Worm (Caenorhabditis elegans): ENCODE data around the gene him-8.

Gene him-8

ce11 chrIV:10577600-10577999 lies 15.9 kb downstream of the him-8 start:
- TF ChIP-seq hlh-1 (tag; optimal IDR thresholded peaks at IDR 0.05) (no peak), blmp-1 (tag; optimal IDR thresholded peaks at IDR 0.05) (no peak), unc-62 (GFP tag; optimal IDR thresholded peaks at IDR 0.05) (no peak), M03D4.4 (tag; optimal IDR thresholded peaks at IDR 0.05) (no peak), ceh-83 (GFP tag; optimal IDR thresholded peaks at IDR 0.05) (no peak), bed-3 (GFP tag; optimal IDR thresholded peaks at IDR 0.05) (no peak), pha-4 (tag; optimal IDR thresholded peaks at IDR 0.05) (no peak)

ce11 chrIV:10578367-10578766 lies 16.7 kb downstream of the him-8 start, which contains the start of gene lgc-43:
lgc-43 (plus strand) TSS chrIV:10578667.
- no peak for TF ChIP-seq elt-3 (tag; optimal IDR thresholded peaks at IDR 0.05)
- peak; percentile 5 for TF ChIP-seq ces-1 (GFP tag; optimal IDR thresholded peaks at IDR 0.05)

ce11 chrIV:10584237-10584636 lies 22.5 kb downstream of the him-8 start, which contains the start of gene oac-8:
oac-8 (plus strand) TSS chrIV:10584537.
- no peak for TF ChIP-seq sptf-1 (tag; optimal IDR thresholded peaks at IDR 0.05)
- TF ChIP-seq bed-3 (GFP tag; optimal IDR thresholded peaks at IDR 0.05), result no peak
- TF ChIP-seq cnd-1 (tag; optimal IDR thresholded peaks at IDR 0.05), result no peak
- no peak for TF ChIP-seq nhr-76 (tag; optimal IDR thresholded peaks at IDR 0.05)
- no peak for TF ChIP-seq drap-1 (GFP tag; optimal IDR thresholded peaks at IDR 0.05)
- no peak for TF ChIP-seq hlh-1 (tag; optimal IDR thresholded peaks at IDR 0.05)

ce11 chrIV:10589072-10589471 lies 27.4 kb downstream of the him-8 start, which contains the start of gene C43F9.4:
C43F9.4 (minus strand) TSS chrIV:10589172.
- TF ChIP-seq ham-2 (GFP tag; optimal IDR thresholded peaks at IDR 0.05) (no peak), nhr-76 (tag; optimal IDR thresholded peaks at IDR 0.05) (no peak), mep-1 (tag; optimal IDR thresholded peaks at IDR 0.05) (no peak), sem-2 (GFP tag; optimal IDR thresholded peaks at IDR 0.05) (no peak), blmp-1 (tag; optimal IDR thresholded peaks at IDR 0.05) (no peak), elt-3 (tag; optimal IDR thresholded peaks at IDR 0.05) (no peak)

ce11 chrIV:10590649-10591048 lies 28.9 kb downstream of the him-8 start, which contains the start of the genes C43F9.5 and nkb-2:
C43F9.5 (minus strand) TSS chrIV:10590749.
nkb-2 (plus strand) TSS chrIV:10590925.
- no peak for TF ChIP-seq mep-1 (tag; optimal IDR thresholded peaks at IDR 0.05)
- no peak for TF ChIP-seq drap-1 (GFP tag; optimal IDR thresholded peaks at IDR 0.05)
- no peak for TF ChIP-seq sem-2 (GFP tag; optimal IDR thresholded peaks at IDR 0.05)
- no peak for TF ChIP-seq elt-3 (tag; optimal IDR thresholded peaks at IDR 0.05)
- TF ChIP-seq ceh-83 (GFP tag; optimal IDR thresholded peaks at IDR 0.05), result no peak
- no peak for TF ChIP-seq flh-1 (GFP tag; optimal IDR thresholded peaks at IDR 0.05)

ce11 chrIV:10593570-10593969 lies 31.9 kb downstream of the him-8 start, which contains the start of gene C43F9.7:
C43F9.7 (minus strand) TSS chrIV:10593670.
- TF ChIP-seq mls-2 (tag; optimal IDR thresholded peaks at IDR 0.05) (no peak), mab-5 (tag; optimal IDR thresholded peaks at IDR 0.05) (no peak), unc-120 (tag; optimal IDR thresholded peaks at IDR 0.05; ENCODE audit: poor library complexity, severe bottlenecking) (no peak), M03D4.4 (tag; optimal IDR thresholded peaks at IDR 0.05) (no peak), ces-1 (GFP tag; optimal IDR thresholded peaks at IDR 0.05) (no peak), nhr-2 (tag; optimal IDR thresholded peaks at IDR 0.05) (no peak), tbx-8 (GFP tag; optimal IDR thresholded peaks at IDR 0.05) (no peak), zip-8 (tag; optimal IDR thresholded peaks at IDR 0.05) (no peak)

ce11 chrIV:10596505-10596904 lies 34.8 kb downstream of the him-8 start, which contains the start of gene C43F9.11:
C43F9.11 (plus strand) TSS chrIV:10596805.
- TF ChIP-seq ztf-11 (tag; optimal IDR thresholded peaks at IDR 0.05), result no peak
- TF ChIP-seq elt-3 (tag; optimal IDR thresholded peaks at IDR 0.05), result no peak
- no peak for TF ChIP-seq lin-13 (tag; optimal IDR thresholded peaks at IDR 0.05)
- no peak for TF ChIP-seq unc-39 (tag; optimal IDR thresholded peaks at IDR 0.05)
- TF ChIP-seq unc-120 (tag; optimal IDR thresholded peaks at IDR 0.05; ENCODE audit: poor library complexity, severe bottlenecking), result no peak
- no peak for TF ChIP-seq M03D4.4 (tag; optimal IDR thresholded peaks at IDR 0.05)
- TF ChIP-seq blmp-1 (tag; optimal IDR thresholded peaks at IDR 0.05), result no peak
- TF ChIP-seq elt-1 (tag; optimal IDR thresholded peaks at IDR 0.05; ENCODE audit: borderline replicate concordance, insufficient read depth), result no peak
- no peak for TF ChIP-seq nhr-237 (tag; optimal IDR thresholded peaks at IDR 0.05)
- no peak for TF ChIP-seq sptf-1 (tag; optimal IDR thresholded peaks at IDR 0.05)

Data from whole organism, mixed stage, embryonic.